Fruit fly (Drosophila melanogaster) whole organism, adult: ENCODE results near the gene CG12229.
A peak's percentile ranks its signal among the peaks of the same experiment; 100 is the strongest.

Source experiments
- CG11617 ChIP-seq: fragments of 200-800 bp; sonication (Bioruptor generic); optimal IDR thresholded peaks from 2 replicates; lab custom pipeline; 2017; ENCODE audit warnings: mild to moderate bottlenecking, missing biosample characterization, missing genetic modification reagents, missing genetic modification characterization
- CG12768 ChIP-seq: fragments of 200-800 bp; sonication (Bioruptor generic); optimal IDR thresholded peaks from 2 replicates; lab custom pipeline; 2017; ENCODE audit warnings: missing biosample characterization, missing genetic modification characterization, mild to moderate bottlenecking, moderate library complexity, missing genetic modification reagents
- CG14711 ChIP-seq: fragments of 200-800 bp; sonication (Bioruptor generic); optimal IDR thresholded peaks from 2 replicates; lab custom pipeline; 2018; ENCODE audit warnings: missing biosample characterization, mild to moderate bottlenecking, missing genetic modification characterization, moderate library complexity
- CG1620 ChIP-seq: fragments of 200-800 bp; sonication (Bioruptor generic); optimal IDR thresholded peaks from 2 replicates; lab custom pipeline; 2016; ENCODE audit warnings: missing biosample characterization, missing genetic modification characterization
- CG33017 ChIP-seq: fragments of 200-800 bp; sonication (Bioruptor generic); optimal IDR thresholded peaks from 2 replicates; lab custom pipeline; 2018; ENCODE audit warnings: missing biosample characterization, mild to moderate bottlenecking, missing genetic modification characterization, moderate library complexity
- CG5204 ChIP-seq: fragments of 200-800 bp; sonication (Bioruptor generic); optimal IDR thresholded peaks from 2 replicates; lab custom pipeline; 2016; ENCODE audit warnings: missing biosample characterization, missing genetic modification characterization
- CG7045 ChIP-seq: fragments of 200-800 bp; sonication (Bioruptor generic); optimal IDR thresholded peaks from 2 replicates; lab custom pipeline; 2017; ENCODE audit warnings: missing biosample characterization, mild to moderate bottlenecking, missing genetic modification characterization
- CG7101 ChIP-seq: fragments of 200-800 bp; sonication (Bioruptor generic); optimal IDR thresholded peaks from 2 replicates; lab custom pipeline; 2018; ENCODE audit warnings: missing biosample characterization, mild to moderate bottlenecking, missing genetic modification characterization, moderate library complexity
- Clk ChIP-seq: fragments of 200-800 bp; sonication (Bioruptor generic); optimal IDR thresholded peaks from 2 replicates; lab custom pipeline; 2017; ENCODE audit warnings: missing biosample characterization, missing genetic modification characterization
- Crg-1 ChIP-seq: fragments of 200-800 bp; sonication (Bioruptor generic); optimal IDR thresholded peaks from 2 replicates; lab custom pipeline; 2016; ENCODE audit warnings: missing biosample characterization, missing genetic modification characterization
- Hr96 ChIP-seq: fragments of 200-800 bp; sonication (Bioruptor generic); optimal IDR thresholded peaks from 2 replicates; lab custom pipeline; 2016; ENCODE audit warnings: missing biosample characterization, missing genetic modification characterization
- Mnt ChIP-seq: fragments of 200-800 bp; sonication (Bioruptor generic); optimal IDR thresholded peaks from 2 replicates; lab custom pipeline; 2016; ENCODE audit warnings: missing biosample characterization, mild to moderate bottlenecking, missing genetic modification characterization
- bab1 ChIP-seq: fragments of 200-800 bp; sonication (Bioruptor generic); optimal IDR thresholded peaks from 3 replicates; lab custom pipeline; 2019; ENCODE audit warnings: missing biosample characterization, mild to moderate bottlenecking, missing genetic modification characterization, moderate library complexity
- cic ChIP-seq: fragments of 200-800 bp; sonication (Bioruptor generic); optimal IDR thresholded peaks from 2 replicates; lab custom pipeline; 2017; ENCODE audit warnings: missing biosample characterization, mild to moderate bottlenecking, missing genetic modification characterization, moderate library complexity
- cnc ChIP-seq, 2 experiments: fragments of >200 bp; optimal IDR thresholded peaks; 2 replicates each; lab custom pipeline; 2017
- kay ChIP-seq: fragments of 200-800 bp; sonication (Bioruptor generic); peaks from one replicate; lab custom pipeline; 2016; ENCODE audit warnings: missing biosample characterization, missing genetic modification characterization, borderline replicate concordance
- ovo ChIP-seq: fragments of 200-800 bp; sonication (Bioruptor generic); optimal IDR thresholded peaks from 2 replicates; lab custom pipeline; 2016; ENCODE audit warnings: missing biosample characterization, missing genetic modification characterization
- pad ChIP-seq: fragments of 200-800 bp; sonication (Bioruptor generic); optimal IDR thresholded peaks from 3 replicates; lab custom pipeline; 2017; ENCODE audit warnings: missing biosample characterization, missing genetic modification characterization, mild to moderate bottlenecking, moderate library complexity, missing genetic modification reagents
- tj ChIP-seq: fragments of 200-800 bp; sonication (Bioruptor generic); optimal IDR thresholded peaks from 3 replicates; lab custom pipeline; 2017; ENCODE audit warnings: missing biosample characterization, mild to moderate bottlenecking, missing genetic modification characterization, moderate library complexity
- toe ChIP-seq: fragments of 200-800 bp; sonication (Bioruptor generic); optimal IDR thresholded peaks from 2 replicates; lab custom pipeline; 2016; ENCODE audit warnings: missing biosample characterization, missing genetic modification characterization

The CG12229 gene

dm6 chr3L:17457695-17458242, 21.5 kb upstream of the CG12229 start:
- TF ChIP-seq Mnt (GFP tag; lab: Kevin White, UChicago) (no peak), Hr96 (GFP tag; lab: Kevin White, UChicago) (no peak), CG1620 (no peak), CG14711 (tag; lab: Kevin White, UChicago) (no peak), pad (GFP tag; lab: Kevin White, UChicago) (no peak), bab1 (GFP tag; lab: Kevin White, UChicago) (no peak), toe (GFP tag; lab: Kevin White, UChicago) (no peak), ovo (no peak), CG33017 (no peak), cic (GFP tag; lab: Kevin White, UChicago) (no peak), cnc (optimal IDR thresholded peaks at IDR 0.05; lab: Kevin White, UChicago) (no peak), Clk (GFP tag; lab: Kevin White, UChicago) (no peak), CG7045 (GFP tag; lab: Kevin White, UChicago) (no peak), CG5204 (GFP tag; lab: Kevin White, UChicago) (no peak), tj (GFP tag; lab: Kevin White, UChicago) (no peak)

dm6 chr3L:17447881-17448280, 11.7 kb upstream of the CG12229 start:
- TF ChIP-seq kay (peak; percentile 5), cnc (optimal IDR thresholded peaks at IDR 0.05; lab: Kevin White, UChicago) (no peak)

- TF ChIP-seq bab1 (GFP tag; lab: Kevin White, UChicago) (no peak), Clk (GFP tag; lab: Kevin White, UChicago) (no peak), Hr96 (GFP tag; lab: Kevin White, UChicago) (no peak), kay (no peak)
Measured at dm6 chr3L:17445629-17446431, 9.6 kb upstream of the CG12229 start.

dm6 chr3L:17444569-17444968, 8.3 kb upstream of the CG12229 start:
- TF ChIP-seq bab1 (GFP tag; lab: Kevin White, UChicago), result no peak
- TF ChIP-seq cnc (optimal IDR thresholded peaks at IDR 0.05; lab: Kevin White, UChicago), result no peak
- TF ChIP-seq CG14711 (tag; lab: Kevin White, UChicago), result no peak
- TF ChIP-seq CG5204 (GFP tag; lab: Kevin White, UChicago), result no peak

dm6 chr3L:17441602-17442001, 5.4 kb upstream of the CG12229 start:
- TF ChIP-seq cnc (optimal IDR thresholded peaks at IDR 0.05; lab: Kevin White, UChicago) (no peak), CG12768 (GFP tag; lab: Kevin White, UChicago) (no peak), tj (GFP tag; lab: Kevin White, UChicago) (no peak), toe (GFP tag; lab: Kevin White, UChicago) (no peak), cic (GFP tag; lab: Kevin White, UChicago) (no peak), pad (GFP tag; lab: Kevin White, UChicago) (no peak), Crg-1 (GFP tag; lab: Kevin White, UChicago) (no peak), Hr96 (GFP tag; lab: Kevin White, UChicago) (no peak), CG33017 (no peak), kay (no peak), bab1 (GFP tag; lab: Kevin White, UChicago) (no peak), CG5204 (GFP tag; lab: Kevin White, UChicago) (no peak), ovo (no peak), CG11617 (GFP tag; lab: Kevin White, UChicago) (no peak), Clk (GFP tag; lab: Kevin White, UChicago) (no peak), CG14711 (tag; lab: Kevin White, UChicago) (no peak), CG7045 (GFP tag; lab: Kevin White, UChicago) (no peak), CG1620 (no peak)

dm6 chr3L:17438872-17439495, 2.8 kb upstream of the CG12229 start, which contains the start of gene CG18265:
Gene CG18265 (plus strand): TSS chr3L:17439401.
- TF ChIP-seq CG12768 (GFP tag; lab: Kevin White, UChicago), result no peak
- no peak for TF ChIP-seq ovo
- no peak for TF ChIP-seq Clk (GFP tag; lab: Kevin White, UChicago)
- TF ChIP-seq CG7101 (tag; lab: Kevin White, UChicago), result no peak
- no peak for TF ChIP-seq CG5204 (GFP tag; lab: Kevin White, UChicago)
- TF ChIP-seq tj (GFP tag; lab: Kevin White, UChicago), result no peak
- TF ChIP-seq kay, result no peak
- no peak for TF ChIP-seq bab1 (GFP tag; lab: Kevin White, UChicago)
- TF ChIP-seq toe (GFP tag; lab: Kevin White, UChicago), result no peak
- TF ChIP-seq CG11617 (GFP tag; lab: Kevin White, UChicago), result no peak
- no peak for TF ChIP-seq CG1620
- TF ChIP-seq Hr96 (GFP tag; lab: Kevin White, UChicago), result no peak
- TF ChIP-seq pad (GFP tag; lab: Kevin White, UChicago), result no peak
- TF ChIP-seq CG33017, result no peak
- TF ChIP-seq cnc (optimal IDR thresholded peaks at IDR 0.05; lab: Kevin White, UChicago), result no peak
